Fruit fly (Drosophila melanogaster): ENCODE results near the gene CG9265.
A peak's percentile ranks its signal among the peaks of the same experiment; 100 is the strongest.

Gene CG9265

DNA sequence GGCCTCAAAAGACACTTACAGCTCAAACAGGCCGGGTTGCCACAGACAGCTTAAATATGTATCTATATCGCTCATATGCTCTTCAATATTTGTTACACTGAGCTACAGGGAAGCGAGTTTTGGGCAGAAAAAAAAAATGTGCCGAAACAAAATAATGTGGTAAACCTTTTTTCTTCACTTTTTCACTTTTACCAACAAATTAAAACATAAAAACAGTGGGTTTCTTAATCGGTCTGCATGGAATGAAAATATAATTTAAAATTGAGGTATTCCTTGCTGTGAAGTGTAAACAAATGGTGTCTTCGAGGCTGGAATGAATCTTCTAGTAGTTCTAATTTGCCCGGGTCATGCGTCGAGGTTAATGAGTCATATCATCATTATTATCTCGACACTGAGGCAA lies 32.6 kb downstream of the CG9265 start (continued):
- TF ChIP-seq H15 (GFP tag; IDR thresholded peaks at IDR 0.05) (0 out of 3 replicates have a peak, but pooled peaks have one; percentile 49), CG12659 (GFP tag; optimal IDR thresholded peaks at IDR 0.05) (peak; percentile 42), Max (GFP tag; optimal IDR thresholded peaks at IDR 0.05) (peak; percentile 21), Gug (GFP tag; IDR thresholded peaks at IDR 0.05) (peak; percentile 46; the same call in 2 of the 4 replicates), CG17612 (GFP tag; IDR thresholded peaks at IDR 0.05) (no peak), Mrtf (GFP tag; IDR thresholded peaks at IDR 0.05) (peak; percentile 36; the same call in 1 of the 3 replicates), schlank (tag; optimal IDR thresholded peaks at IDR 0.05) (peak; percentile 9), repo (GFP tag; optimal IDR thresholded peaks at IDR 0.05) (peak; percentile 5), CG1024 (GFP tag; IDR thresholded peaks at IDR 0.05) (peak; percentile 21; the same call in 1 of the 2 replicates), CG10654 (GFP tag; optimal IDR thresholded peaks at IDR 0.05) (peak; percentile 38), CG10959 (GFP tag; IDR thresholded peaks at IDR 0.05) (peak; percentile 51), vnd (GFP tag; IDR thresholded peaks at IDR 0.05; ENCODE audit: partially characterized antibody) (no peak), mirr (GFP tag; optimal IDR thresholded peaks at IDR 0.05) (no peak), CG31224 (GFP tag; IDR thresholded peaks at IDR 0.05) (peak; percentile 37; the same call in 1 of the 2 replicates), Adf1 (GFP tag; IDR thresholded peaks at IDR 0.05) (peak; percentile 34; the same call in 1 of the 2 replicates), Ssrp (tag; optimal IDR thresholded peaks at IDR 0.05) (peak; percentile 55), al (GFP tag; IDR thresholded peaks at IDR 0.05) (0 out of 2 replicates have a peak, but pooled peaks have one; percentile 32), scrt (GFP tag; optimal IDR thresholded peaks at IDR 0.05) (peak; percentile 33), CG4707 (GFP tag; optimal IDR thresholded peaks at IDR 0.05) (peak; percentile 25), Rfx (GFP tag; IDR thresholded peaks at IDR 0.05) (peak; percentile 71), CG8944 (GFP tag; optimal IDR thresholded peaks at IDR 0.05) (peak; percentile 46), luna (GFP tag; optimal IDR thresholded peaks at IDR 0.05) (no peak), CG14014 (GFP tag; IDR thresholded peaks at IDR 0.05) (peak; percentile 59; the same call in 1 of the 2 replicates), psq (GFP tag; optimal IDR thresholded peaks at IDR 0.05) (no peak), CG1602 (GFP tag; optimal IDR thresholded peaks at IDR 0.05) (peak; percentile 49), CG4730 (GFP tag; IDR thresholded peaks at IDR 0.05) (no peak), unpg (GFP tag; optimal IDR thresholded peaks at IDR 0.05) (peak; percentile 76), h (optimal IDR thresholded peaks at IDR 0.05) (no peak), pzg (GFP tag; optimal IDR thresholded peaks at IDR 0.05) (no peak), CG13424 (tag; optimal IDR thresholded peaks at IDR 0.05) (peak; percentile 49), CG16813 (GFP tag; IDR thresholded peaks at IDR 0.05; ENCODE audit: partially characterized antibody) (no peak), CG32772 (GFP tag; IDR thresholded peaks at IDR 0.05) (peak; percentile 39; the same call in 1 of the 2 replicates), TFAM (GFP tag; optimal IDR thresholded peaks at IDR 0.05) (no peak), HLH4C (GFP tag; IDR thresholded peaks at IDR 0.05; ENCODE audit: partially characterized antibody) (no peak), Camta (GFP tag; optimal IDR thresholded peaks at IDR 0.05) (peak; percentile 38), C15 (GFP tag; IDR thresholded peaks at IDR 0.05) (no peak), zen2 (GFP tag; IDR thresholded peaks at IDR 0.05; ENCODE audit: partially characterized antibody) (no peak), kah (GFP tag; optimal IDR thresholded peaks at IDR 0.05) (no peak), cad (GFP tag; optimal IDR thresholded peaks at IDR 0.05) (no peak), CG15073 (GFP tag; optimal IDR thresholded peaks at IDR 0.05) (no peak), en (GFP tag; optimal IDR thresholded peaks at IDR 0.05) (peak; percentile 54), Meics (GFP tag; optimal IDR thresholded peaks at IDR 0.05) (peak; percentile 69), tin (GFP tag; optimal IDR thresholded peaks at IDR 0.05) (peak; percentile 69), Dref (GFP tag; IDR thresholded peaks at IDR 0.05) (no peak), sisA (GFP tag; IDR thresholded peaks at IDR 0.05) (peak; percentile 61), CG9609 (GFP tag; optimal IDR thresholded peaks at IDR 0.05) (peak; percentile 26), ham (GFP tag; IDR thresholded peaks at IDR 0.05) (no peak), CG13624 (GFP tag; optimal IDR thresholded peaks at IDR 0.05) (peak; percentile 67), fru (optimal IDR thresholded peaks at IDR 0.05) (no peak), Dfd (GFP tag; optimal IDR thresholded peaks at IDR 0.05) (no peak), CG12236 (GFP tag; optimal IDR thresholded peaks at IDR 0.05) (peak; percentile 7), CG11695 (GFP tag; IDR thresholded peaks at IDR 0.05) (peak; percentile 80)

All from whole organism, embryonic.